Fruit fly (Drosophila melanogaster) whole organism, pupa: ENCODE measurements around the gene CG7739.

Source experiments
- CG10348 ChIP-seq: fragments of 200-800 bp; sonication (Bioruptor generic); IDR thresholded peaks from 2 replicates; pipeline ENCODE4 v1.3.6; 2022; ENCODE audit warnings: missing biosample characterization, missing genetic modification characterization
- CG17806 ChIP-seq: fragments of 200-800 bp; sonication (Bioruptor generic); optimal IDR thresholded peaks from 2 replicates; lab custom pipeline; 2018; ENCODE audit warnings: missing biosample characterization, mild to moderate bottlenecking, missing genetic modification characterization, moderate library complexity
- CG8301 ChIP-seq: fragments of 200-800 bp; sonication (Bioruptor generic); optimal IDR thresholded peaks from 2 replicates; lab custom pipeline; 2018; ENCODE audit warnings: missing biosample characterization, mild to moderate bottlenecking, missing genetic modification characterization
- Snoo ChIP-seq: fragments of 200-800 bp; sonication (Bioruptor generic); optimal IDR thresholded peaks from 3 replicates; lab custom pipeline; 2017; ENCODE audit warnings: missing biosample characterization, mild to moderate bottlenecking, missing genetic modification characterization, inconsistent platforms
- gl ChIP-seq: fragments of 200-800 bp; sonication (Bioruptor generic); optimal IDR thresholded peaks from 2 replicates; lab custom pipeline; 2018; ENCODE audit warnings: missing biosample characterization, mild to moderate bottlenecking, missing genetic modification characterization
- rn ChIP-seq: fragments of 200-800 bp; sonication (Bioruptor generic); IDR thresholded peaks from 2 replicates; pipeline ENCODE4 v1.3.6; 2022; ENCODE audit warnings: missing biosample characterization, missing genetic modification characterization

DNA sequence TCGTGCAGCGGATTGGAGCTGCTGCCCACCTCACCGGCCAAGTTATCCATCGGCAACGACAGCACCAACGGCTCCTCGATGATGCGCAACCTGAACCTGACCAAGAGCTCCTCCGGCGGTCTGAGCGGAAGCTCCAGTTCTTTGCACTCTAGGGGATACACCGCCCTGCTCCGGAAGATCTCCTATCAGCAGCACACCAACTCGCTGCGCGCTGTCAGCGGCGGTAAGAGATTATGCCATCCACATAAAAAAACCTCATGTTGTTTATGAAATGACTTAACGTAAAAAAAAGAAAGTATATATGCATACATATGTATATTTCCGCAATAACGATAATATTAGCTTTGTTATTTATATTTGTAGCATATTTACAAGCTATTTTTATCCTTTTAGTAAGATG, 5.9 kb upstream of the CG7739 start:
- no peak for TF ChIP-seq CG8301 (tag; lab: Kevin White, UChicago)
- no peak for TF ChIP-seq CG17806
- no peak for TF ChIP-seq gl (tag; lab: Kevin White, UChicago)
- TF ChIP-seq CG10348 (GFP tag; lab: Robert Waterston, UW), result no peak
- no peak for TF ChIP-seq rn (GFP tag; lab: Robert Waterston, UW)
- no peak for TF ChIP-seq Snoo
